Fruit fly (Drosophila melanogaster) whole organism, embryonic: ENCODE measurements around the gene CG12951.

ENCODE experiments used
- CG10267 ChIP-seq: fragments of 200-800 bp; sonication (Bioruptor generic); optimal IDR thresholded peaks from 2 replicates; lab custom pipeline; 2018; ENCODE audit warnings: missing biosample characterization, mild to moderate bottlenecking, missing genetic modification characterization, moderate library complexity
- CG10321 ChIP-seq: fragments of 200-800 bp; sonication (Bioruptor generic); IDR thresholded peaks from 2 replicates; pipeline ENCODE4 v1.3.6; 2022; ENCODE audit warnings: missing biosample characterization, missing genetic modification characterization
- CG11696 ChIP-seq: fragments of 200-800 bp; sonication (Bioruptor generic); IDR thresholded peaks from 2 replicates; pipeline ENCODE4 v1.3.6; 2022; ENCODE audit warnings: missing biosample characterization, missing genetic modification characterization
- CG15479 ChIP-seq: fragments of 200-800 bp; sonication (Bioruptor generic); optimal IDR thresholded peaks from 3 replicates; lab custom pipeline; 2019; ENCODE audit warnings: missing biosample characterization, mild to moderate bottlenecking, missing genetic modification characterization, moderate library complexity
- CG1602 ChIP-seq: fragments of 200-800 bp; sonication (Bioruptor generic); optimal IDR thresholded peaks from 3 replicates; lab custom pipeline; 2016; ENCODE audit warnings: missing biosample characterization, missing genetic modification characterization
- CG1603 ChIP-seq: fragments of 200-800 bp; sonication (Bioruptor generic); optimal IDR thresholded peaks from 2 replicates; lab custom pipeline; 2019; ENCODE audit warnings: missing biosample characterization, mild to moderate bottlenecking, missing genetic modification characterization, moderate library complexity
- CG16815 ChIP-seq: fragments of 200-800 bp; sonication (Bioruptor generic); optimal IDR thresholded peaks from 3 replicates; lab custom pipeline; 2017; ENCODE audit warnings: missing biosample characterization, mild to moderate bottlenecking, missing genetic modification characterization
- CG1792 ChIP-seq: fragments of 200-800 bp; sonication (Bioruptor generic); optimal IDR thresholded peaks from 2 replicates; lab custom pipeline; 2016; ENCODE audit warnings: missing biosample characterization, missing genetic modification characterization
- CG2678 ChIP-seq: fragments of 200-800 bp; sonication (Bioruptor generic); optimal IDR thresholded peaks from 3 replicates; lab custom pipeline; 2019; ENCODE audit warnings: missing biosample characterization, mild to moderate bottlenecking, missing genetic modification characterization, moderate library complexity
- CG34422 ChIP-seq: fragments of 200-800 bp; sonication (Bioruptor generic); IDR thresholded peaks from 3 replicates; pipeline ENCODE4 v1.3.6; 2022; ENCODE audit warnings: missing biosample characterization, missing genetic modification characterization
- CG5180 ChIP-seq: fragments of 200-800 bp; sonication (Bioruptor generic); optimal IDR thresholded peaks from 3 replicates; lab custom pipeline; 2017; ENCODE audit warnings: missing biosample characterization, missing genetic modification characterization, mild to moderate bottlenecking, moderate library complexity, missing genetic modification reagents
- CG6654 ChIP-seq: fragments of 200-800 bp; sonication (Bioruptor generic); optimal IDR thresholded peaks from 2 replicates; lab custom pipeline; 2017; ENCODE audit warnings: missing biosample characterization, mild to moderate bottlenecking, missing genetic modification characterization
- CG7928 ChIP-seq: fragments of 200-800 bp; sonication (Bioruptor generic); optimal IDR thresholded peaks from 2 replicates; lab custom pipeline; 2017; ENCODE audit warnings: missing biosample characterization, mild to moderate bottlenecking, missing genetic modification characterization
- CG8290 ChIP-seq, 3 experiments: fragments of 200-800 bp; sonication (Bioruptor generic); optimal IDR thresholded peaks; 2 replicates each; lab custom pipeline; 2016 to 2019; ENCODE audit warnings: missing biosample characterization in 3 of 3, missing genetic modification characterization in 3 of 3, mild to moderate bottlenecking in 2 of 3, moderate library complexity in 1 of 3
- Doc3 ChIP-seq: fragments of 200-800 bp; sonication (Bioruptor generic); IDR thresholded peaks from 3 replicates; pipeline ENCODE4 v1.3.6; 2022; ENCODE audit warnings: missing biosample characterization, missing genetic modification characterization; ENCODE audit not compliant: partially characterized antibody
- E2f2 ChIP-seq: fragments of 200-800 bp; sonication (Bioruptor generic); IDR thresholded peaks from 2 replicates; pipeline ENCODE4 v1.3.6; 2022; ENCODE audit warnings: missing biosample characterization, missing genetic modification characterization
- ERR ChIP-seq: fragments of 200-800 bp; sonication (Bioruptor generic); optimal IDR thresholded peaks from 2 replicates; lab custom pipeline; 2016; ENCODE audit warnings: missing biosample characterization, missing genetic modification characterization
- H15 ChIP-seq: fragments of 200-800 bp; sonication (Bioruptor generic); IDR thresholded peaks from 3 replicates; pipeline ENCODE4 v1.3.6; 2022; ENCODE audit warnings: missing biosample characterization, missing genetic modification characterization
- HLH4C ChIP-seq: fragments of 200-800 bp; sonication (Bioruptor generic); IDR thresholded peaks from 3 replicates; pipeline ENCODE4 v1.3.6; 2022; ENCODE audit warnings: missing biosample characterization, missing genetic modification characterization; ENCODE audit not compliant: partially characterized antibody
- Jarid2 ChIP-seq: fragments of 200-800 bp; sonication (Bioruptor generic); optimal IDR thresholded peaks from 3 replicates; lab custom pipeline; 2017; ENCODE audit warnings: mild to moderate bottlenecking, missing biosample characterization, missing genetic modification reagents, missing genetic modification characterization
- MBD-R2 ChIP-seq: fragments of 200-800 bp; sonication (Bioruptor generic); IDR thresholded peaks from 2 replicates; pipeline ENCODE4 v1.3.6; 2022; ENCODE audit warnings: missing biosample characterization, missing genetic modification characterization
- Nf-YA ChIP-seq: fragments of 200-800 bp; sonication (Bioruptor generic); IDR thresholded peaks from 2 replicates; pipeline ENCODE4 v1.3.6; 2022; ENCODE audit warnings: missing biosample characterization, missing genetic modification characterization
- PHDP ChIP-seq: fragments of 200-800 bp; sonication (Bioruptor generic); optimal IDR thresholded peaks from 3 replicates; lab custom pipeline; 2018; ENCODE audit warnings: missing biosample characterization, mild to moderate bottlenecking, missing genetic modification characterization, moderate library complexity
- Six4 ChIP-seq: fragments of 200-800 bp; sonication (Bioruptor generic); optimal IDR thresholded peaks from 2 replicates; lab custom pipeline; 2016; ENCODE audit warnings: missing biosample characterization, missing genetic modification characterization
- TFAM ChIP-seq: fragments of 200-800 bp; sonication (Bioruptor generic); optimal IDR thresholded peaks from 2 replicates; lab custom pipeline; 2017; ENCODE audit warnings: missing biosample characterization, missing genetic modification characterization, inconsistent platforms
- Tbp ChIP-seq: fragments of >200 bp; optimal IDR thresholded peaks from 2 replicates; lab custom pipeline; 2018; ENCODE audit warnings: missing biosample characterization, missing genetic modification characterization
- ab ChIP-seq: fragments of 200-800 bp; sonication (Bioruptor generic); optimal IDR thresholded peaks from 2 replicates; lab custom pipeline; 2016; ENCODE audit warnings: missing biosample characterization, missing genetic modification characterization
- abd-A ChIP-seq: fragments of 200-800 bp; sonication (Bioruptor generic); optimal IDR thresholded peaks from 3 replicates; lab custom pipeline; 2019; ENCODE audit warnings: missing biosample characterization, mild to moderate bottlenecking, missing genetic modification characterization, moderate library complexity
- ac ChIP-seq: fragments of 200-800 bp; sonication (Bioruptor generic); optimal IDR thresholded peaks from 3 replicates; lab custom pipeline; 2017; ENCODE audit warnings: missing biosample characterization, mild to moderate bottlenecking, missing genetic modification characterization
- chn ChIP-seq: fragments of 200-800 bp; sonication (Bioruptor generic); optimal IDR thresholded peaks from 2 replicates; lab custom pipeline; 2016; ENCODE audit warnings: missing biosample characterization, missing genetic modification characterization
- croc ChIP-seq: fragments of 200-800 bp; sonication (Bioruptor generic); conservative IDR thresholded peaks from 3 replicates; pipeline ENCODE4 v1.3.6; 2022; ENCODE audit warnings: missing biosample characterization, missing genetic modification characterization
- dan ChIP-seq: fragments of 200-800 bp; sonication (Bioruptor generic); IDR thresholded peaks from 2 replicates; pipeline ENCODE4 v1.3.6; 2022; ENCODE audit warnings: missing biosample characterization, missing genetic modification characterization
- dati ChIP-seq: fragments of 200-800 bp; sonication (Bioruptor generic); IDR thresholded peaks from 2 replicates; pipeline ENCODE4 v1.3.6; 2022; ENCODE audit warnings: missing biosample characterization, missing genetic modification characterization
- dm ChIP-seq: fragments of 200-800 bp; sonication (Bioruptor generic); optimal IDR thresholded peaks from 3 replicates; lab custom pipeline; 2016; ENCODE audit warnings: missing biosample characterization, missing genetic modification characterization
- emc ChIP-seq: fragments of 200-800 bp; sonication (Bioruptor generic); optimal IDR thresholded peaks from 2 replicates; lab custom pipeline; 2016; ENCODE audit warnings: missing biosample characterization, missing genetic modification characterization
- eyg ChIP-seq: fragments of 200-800 bp; sonication (Bioruptor generic); optimal IDR thresholded peaks from 3 replicates; lab custom pipeline; 2016; ENCODE audit warnings: missing biosample characterization, missing genetic modification characterization
- h ChIP-seq: fragments of >200 bp; optimal IDR thresholded peaks from 2 replicates; lab custom pipeline; 2017
- hbn ChIP-seq: fragments of 200-800 bp; sonication (Bioruptor generic); IDR thresholded peaks from 2 replicates; pipeline ENCODE4 v1.3.6; 2022; ENCODE audit warnings: missing biosample characterization, missing genetic modification characterization; ENCODE audit not compliant: partially characterized antibody
- ind ChIP-seq: fragments of 200-800 bp; sonication (Bioruptor generic); optimal IDR thresholded peaks from 3 replicates; lab custom pipeline; 2016; ENCODE audit warnings: missing biosample characterization, missing genetic modification characterization
- ken ChIP-seq: fragments of 200-800 bp; sonication (Bioruptor generic); IDR thresholded peaks from 3 replicates; pipeline ENCODE4 v1.3.6; 2022; ENCODE audit warnings: missing biosample characterization, missing genetic modification characterization
- knrl ChIP-seq: fragments of 200-800 bp; sonication (Bioruptor generic); IDR thresholded peaks from 3 replicates; pipeline ENCODE4 v1.3.6; 2022; ENCODE audit warnings: missing biosample characterization, missing genetic modification characterization; ENCODE audit not compliant: partially characterized antibody
- mam ChIP-seq: fragments of 200-800 bp; sonication (Bioruptor generic); optimal IDR thresholded peaks from 3 replicates; lab custom pipeline; 2016; ENCODE audit warnings: missing biosample characterization, missing genetic modification characterization
- p53 ChIP-seq: fragments of 200-800 bp; sonication (Bioruptor generic); optimal IDR thresholded peaks from 2 replicates; lab custom pipeline; 2016; ENCODE audit warnings: missing biosample characterization, missing genetic modification characterization
- prd ChIP-seq, 3 experiments: fragments of >200 bp in 2 of 3; fragments of 200-800 bp in 1 of 3; sonication (Bioruptor generic) in 1 of 3; optimal IDR thresholded peaks in 2 of 3; IDR thresholded peaks in 1 of 3; 2 replicates in 2 of 3; 3 replicates in 1 of 3; pipeline versions ENCODE4 v1.3.6 to Lab custom; 2017 to 2022; ENCODE audit warnings: missing biosample characterization in 1 of 3, missing genetic modification characterization in 1 of 3
- ro ChIP-seq: fragments of 200-800 bp; sonication (Bioruptor generic); IDR thresholded peaks from 2 replicates; pipeline ENCODE4 v1.3.6; 2022; ENCODE audit warnings: missing biosample characterization, missing genetic modification characterization
- shn ChIP-seq: fragments of 200-800 bp; sonication (Bioruptor generic); optimal IDR thresholded peaks from 3 replicates; lab custom pipeline; 2016; ENCODE audit warnings: missing biosample characterization, missing genetic modification characterization
- so ChIP-seq: fragments of 200-800 bp; sonication (Bioruptor generic); IDR thresholded peaks from 3 replicates; pipeline ENCODE4 v1.3.6; 2022; ENCODE audit warnings: missing biosample characterization, missing genetic modification characterization
- sug ChIP-seq: fragments of 200-800 bp; optimal IDR thresholded peaks from 2 replicates; lab custom pipeline; 2019; ENCODE audit warnings: missing biosample characterization, mild to moderate bottlenecking, missing genetic modification characterization, moderate library complexity
- tgo ChIP-seq: fragments of 200-800 bp; sonication (Bioruptor generic); IDR thresholded peaks from 3 replicates; pipeline ENCODE4 v1.3.6; 2022; ENCODE audit warnings: missing biosample characterization, missing genetic modification characterization
- vfl ChIP-seq: fragments of 200-800 bp; sonication (Bioruptor generic); optimal IDR thresholded peaks from 2 replicates; lab custom pipeline; 2016; ENCODE audit warnings: missing biosample characterization, missing genetic modification characterization

Gene CG12951

DNA sequence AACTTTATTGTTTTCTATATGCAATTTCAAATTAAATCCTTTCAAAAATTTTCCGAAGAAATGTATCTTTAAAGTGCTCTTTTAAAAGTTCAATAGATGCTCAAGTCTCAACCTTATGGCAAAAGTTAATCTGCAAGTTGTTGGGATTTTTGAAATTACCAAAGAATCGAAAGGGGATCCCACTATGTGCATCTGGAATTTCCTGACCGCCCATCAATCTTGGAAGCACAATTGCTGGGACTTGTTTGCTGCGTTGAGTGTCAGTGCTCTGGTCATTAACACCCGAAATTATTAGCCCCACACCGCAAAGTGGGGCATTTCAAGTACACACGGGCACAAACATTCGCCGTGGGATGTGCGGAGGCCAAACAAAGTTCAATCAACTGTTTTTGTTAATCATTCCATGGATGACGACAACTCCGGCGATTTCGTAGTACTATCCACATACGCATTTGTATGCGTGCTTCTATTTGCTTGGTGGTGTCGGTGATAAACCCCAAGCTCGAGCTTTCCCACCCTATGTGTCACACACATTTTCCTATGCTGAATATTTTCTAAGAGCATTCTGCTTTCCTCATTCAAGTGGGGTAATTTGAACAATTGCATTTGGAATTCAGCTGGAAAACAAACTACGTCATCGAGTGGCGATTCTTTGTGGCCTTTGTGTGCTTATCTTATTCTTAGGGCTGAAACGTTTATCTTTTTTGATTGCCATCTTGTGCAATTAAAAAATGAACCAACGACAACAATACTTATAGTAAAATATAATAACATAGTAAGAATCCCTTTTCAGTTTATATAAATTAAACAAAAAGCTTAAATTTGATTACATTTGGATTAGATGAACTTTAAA, 7.5 kb upstream of the CG12951 start (continued):
- TF ChIP-seq CG6654 (GFP tag; lab: Kevin White, UChicago) = no peak
- TF ChIP-seq tgo (GFP tag; lab: Robert Waterston, UW) = no peak
- TF ChIP-seq Tbp (GFP tag; lab: Kevin White, UChicago) = no peak
- no peak for TF ChIP-seq emc
- TF ChIP-seq prd (optimal IDR thresholded peaks at IDR 0.05; lab: Kevin White, UChicago) = no peak
- TF ChIP-seq prd (GFP tag; IDR thresholded peaks at IDR 0.05; lab: Robert Waterston, UW) = no peak
- TF ChIP-seq E2f2 (GFP tag; lab: Robert Waterston, UW) = 0 out of 2 replicates have a peak, but pooled peaks have one; percentile 8
- no peak for TF ChIP-seq PHDP (tag; lab: Kevin White, UChicago)
- TF ChIP-seq shn = no peak
- TF ChIP-seq ERR (GFP tag; lab: Kevin White, UChicago) = no peak
- TF ChIP-seq HLH4C (GFP tag; lab: Robert Waterston, UW) = no peak
- TF ChIP-seq MBD-R2 (GFP tag; lab: Robert Waterston, UW) = no peak
- TF ChIP-seq CG8290 (GFP tag; optimal IDR thresholded peaks at IDR 0.05; lab: Kevin White, UChicago) = no peak
- TF ChIP-seq CG8290 (tag; optimal IDR thresholded peaks at IDR 0.05; lab: Kevin White, UChicago) = peak in 1 of 2 experiments; percentile 57
- TF ChIP-seq Doc3 (GFP tag; lab: Robert Waterston, UW) = no peak
- TF ChIP-seq CG34422 = no peak; the same call in 2 of the 3 replicates
- TF ChIP-seq CG7928 (GFP tag; lab: Kevin White, UChicago) = no peak
- TF ChIP-seq eyg (GFP tag; lab: Kevin White, UChicago) = no peak
- TF ChIP-seq CG1603 (tag; lab: Kevin White, UChicago) = no peak
- no peak for TF ChIP-seq CG10321 (GFP tag; lab: Robert Waterston, UW)
- TF ChIP-seq h (lab: Kevin White, UChicago) = no peak
- TF ChIP-seq mam (GFP tag; lab: Kevin White, UChicago) = no peak
- no peak for TF ChIP-seq Jarid2 (GFP tag; lab: Kevin White, UChicago)
- no peak for TF ChIP-seq ro
- TF ChIP-seq sug (tag; lab: Kevin White, UChicago) = peak; percentile 59
- peak; percentile 41 for TF ChIP-seq abd-A
- no peak for TF ChIP-seq chn (GFP tag; lab: Kevin White, UChicago)
- TF ChIP-seq CG15479 = no peak
- no peak for TF ChIP-seq dm
- TF ChIP-seq CG1602 = no peak
- no peak for TF ChIP-seq CG11696 (GFP tag; lab: Robert Waterston, UW)
- TF ChIP-seq CG5180 (GFP tag; lab: Kevin White, UChicago) = no peak
- TF ChIP-seq ind = no peak
- no peak for TF ChIP-seq TFAM (GFP tag; lab: Kevin White, UChicago)
- no peak for TF ChIP-seq Six4 (GFP tag; lab: Kevin White, UChicago)
- no peak for TF ChIP-seq Nf-YA
- TF ChIP-seq hbn (GFP tag; lab: Robert Waterston, UW) = no peak
- TF ChIP-seq p53 (GFP tag; lab: Kevin White, UChicago) = no peak
- TF ChIP-seq CG16815 (GFP tag; lab: Kevin White, UChicago) = no peak
- no peak for TF ChIP-seq ken (GFP tag; lab: Robert Waterston, UW)
- no peak for TF ChIP-seq H15 (GFP tag; lab: Robert Waterston, UW)
- no peak for TF ChIP-seq CG10267
- 0 out of 3 replicates have a peak, but pooled peaks have one; percentile 43 for TF ChIP-seq so (GFP tag; lab: Robert Waterston, UW)
- no peak for TF ChIP-seq CG2678 (tag; lab: Kevin White, UChicago)
- no peak for TF ChIP-seq ab
- no peak for TF ChIP-seq dati (GFP tag; lab: Robert Waterston, UW)
- no peak for TF ChIP-seq croc (GFP tag; lab: Robert Waterston, UW)
- TF ChIP-seq knrl = no peak
- no peak for TF ChIP-seq CG1792
- TF ChIP-seq ac = no peak
- no peak for TF ChIP-seq dan (GFP tag; lab: Robert Waterston, UW)
- no peak for TF ChIP-seq vfl (GFP tag; lab: Kevin White, UChicago)
